Fruit fly (Drosophila melanogaster) Kc167 (cell line): ENCODE data around the gene Cep290.

Source experiments
- Myc ChIP-seq: fragments of >200 bp; optimal IDR thresholded peaks from 2 replicates; lab custom pipeline; 2017; ENCODE audit warnings: missing external identifiers
- Sin3A ChIP-seq: fragments of >200 bp; optimal IDR thresholded peaks from 2 replicates; lab custom pipeline; 2018; ENCODE audit warnings: missing external identifiers
- h ChIP-seq: fragments of >200 bp; optimal IDR thresholded peaks from 3 replicates; lab custom pipeline; 2018; ENCODE audit warnings: missing external identifiers
- insv ChIP-seq: fragments of >200 bp; optimal IDR thresholded peaks from 3 replicates; lab custom pipeline; 2018; ENCODE audit warnings: missing external identifiers
- psq ChIP-seq: fragments of >200 bp; optimal IDR thresholded peaks from 2 replicates; lab custom pipeline; 2017; ENCODE audit warnings: missing external identifiers
- ttk ChIP-seq: sonication (Bioruptor generic); optimal IDR thresholded peaks from 2 replicates; lab custom pipeline; 2017; ENCODE audit warnings: missing external identifiers

DNA sequence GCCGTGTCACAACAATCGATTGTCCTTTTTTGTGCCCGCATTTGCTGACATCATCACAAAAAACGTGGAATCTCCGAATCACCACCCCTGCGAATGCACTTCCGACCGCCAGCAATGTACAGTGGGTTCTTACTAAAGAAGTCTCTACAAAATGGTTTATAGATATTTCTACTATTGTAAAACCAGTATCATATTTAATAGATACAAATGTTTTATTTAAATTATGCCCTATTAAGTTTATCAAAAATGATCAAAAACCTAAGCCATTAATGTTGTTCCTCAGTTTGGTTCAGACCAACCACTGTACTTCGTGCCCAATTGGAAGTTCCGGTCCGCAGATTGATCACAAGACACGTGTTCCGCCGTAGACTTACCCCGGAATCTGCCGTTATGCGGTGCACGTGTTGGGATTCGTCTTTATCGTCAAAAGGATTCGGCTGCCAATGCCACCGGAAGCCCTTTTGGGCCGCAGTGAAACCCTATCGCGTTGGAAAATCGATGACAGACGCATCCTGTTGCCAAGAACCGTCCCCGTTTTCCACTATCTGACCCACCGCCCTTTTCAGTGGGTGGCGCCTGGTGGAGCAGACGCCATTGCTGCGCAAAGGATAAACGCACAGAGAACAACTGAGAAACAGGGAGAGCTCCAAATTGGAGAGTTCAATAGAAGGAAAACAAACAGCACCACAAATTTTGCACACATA lies 39.0 kb upstream of the Cep290 start:
- no peak for TF ChIP-seq psq (lab: Kevin White, UChicago)
- TF ChIP-seq Sin3A: no peak
- no peak for TF ChIP-seq h
- no peak for TF ChIP-seq ttk (lab: Kevin White, UChicago)
- no peak for TF ChIP-seq Myc
- no peak for TF ChIP-seq insv (lab: Kevin White, UChicago)
